Fruit fly (Drosophila melanogaster): ENCODE measurements around the gene nonC.

- TF ChIP-seq CG8478 (optimal IDR thresholded peaks at IDR 0.05) (no peak), usp (GFP tag; optimal IDR thresholded peaks at IDR 0.05) (no peak), Dll (optimal IDR thresholded peaks at IDR 0.05) (no peak), EcR (GFP tag; optimal IDR thresholded peaks at IDR 0.05) (no peak), pan (optimal IDR thresholded peaks at IDR 0.05) (no peak), psq (optimal IDR thresholded peaks at IDR 0.05) (no peak)
Observed at dm6 chrX:6869770-6870404, 45.6 kb downstream of the nonC start.
